Worm (Caenorhabditis elegans) whole organism, L4/young adult: ENCODE results near the gene F41H10.1.
"Not testable (repeated sequence)": the region's sequence is repeated elsewhere in the genome, so short reads cannot be mapped to it uniquely, and the experiment has no call there.

Experiments used
- W03F9.2 ChIP-seq: fragments of 150-350 bp; optimal IDR thresholded peaks from 2 replicates; lab custom pipeline; 2014; ENCODE audit warnings: missing biosample characterization, missing genetic modification characterization
- dao-5 ChIP-seq: sonication (generic microtip); optimal IDR thresholded peaks from 2 replicates; lab custom pipeline; 2016; ENCODE audit warnings: missing genotype, missing genetic modification characterization, moderate library complexity, missing compliant biosample characterization
- him-1 ChIP-seq: sonication (generic microtip); optimal IDR thresholded peaks from 2 replicates; lab custom pipeline; 2016; ENCODE audit warnings: missing genotype, missing genetic modification reagents, missing genetic modification characterization, missing compliant biosample characterization

The F41H10.1 gene

ce11 chrIV:5382609-5383008 is at the start of gene F41H10.1:
Gene F41H10.1 (plus strand): TSS chrIV:5382909.
- TF ChIP-seq W03F9.2 (no peak), dao-5 (no peak), him-1 (tag; lab: Kevin White, UChicago) (no peak)

DNA sequence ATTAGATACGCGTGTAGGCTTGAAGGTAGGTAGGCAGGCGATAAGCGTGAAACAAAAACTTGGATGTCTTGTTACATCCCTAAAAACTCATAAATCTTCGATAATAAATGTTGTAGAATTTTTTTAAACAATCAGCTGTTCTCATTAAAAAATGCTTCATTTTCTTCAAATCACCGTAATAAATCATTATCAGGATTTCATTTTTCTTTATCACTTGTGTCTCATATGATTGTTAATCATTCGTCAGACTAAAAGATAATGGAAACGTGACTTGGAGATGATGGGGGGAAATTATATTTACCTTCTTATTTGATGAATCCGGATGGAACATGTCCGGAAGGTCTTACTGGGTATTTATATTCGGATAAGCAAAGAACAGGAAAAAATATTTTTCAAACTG is 49.2 kb upstream of the F41H10.1 start:
- TF ChIP-seq W03F9.2, result no peak

DNA sequence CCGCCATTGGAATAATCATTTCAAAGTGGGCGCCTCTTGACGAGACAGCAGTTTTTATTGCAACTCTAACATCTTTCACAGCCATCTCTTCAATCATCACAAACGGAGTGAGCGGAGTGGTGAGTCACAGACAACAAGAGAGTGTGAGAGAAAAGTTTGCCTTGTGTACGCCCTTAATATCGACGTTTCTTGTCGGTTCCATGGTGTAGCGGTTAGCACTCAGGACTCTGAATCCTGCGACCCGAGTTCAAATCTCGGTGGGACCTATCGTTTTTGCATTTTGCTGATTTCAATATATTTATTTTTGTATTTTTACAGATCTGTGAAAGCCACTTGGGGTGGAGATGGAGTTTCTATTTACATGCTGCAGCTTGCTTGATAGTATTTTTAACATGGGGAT is 48.2 kb upstream of the F41H10.1 start:
- no peak for TF ChIP-seq him-1 (tag; lab: Kevin White, UChicago)
- TF ChIP-seq dao-5, result peak; percentile 22

DNA sequence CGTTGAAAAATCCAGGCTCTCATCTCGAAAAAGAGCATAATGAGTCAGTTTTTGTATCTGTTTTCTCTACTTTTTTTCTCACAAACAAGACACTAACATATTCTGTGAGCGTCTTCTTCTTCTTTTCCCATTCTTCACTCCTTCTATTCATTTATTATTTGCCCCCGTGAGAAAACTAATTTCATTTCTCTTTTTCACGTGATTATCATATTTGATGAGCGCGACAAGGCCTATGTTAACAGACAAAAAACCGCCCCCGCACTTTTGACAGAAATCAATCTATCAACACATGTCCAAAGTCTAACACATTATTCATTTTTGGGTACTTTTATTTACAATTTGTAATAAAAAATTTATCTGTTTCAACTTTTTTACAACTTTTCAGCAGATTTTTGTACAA is 45.1 kb upstream of the F41H10.1 start:
- TF ChIP-seq dao-5, result no peak
- no peak for TF ChIP-seq W03F9.2
- TF ChIP-seq him-1 (tag; lab: Kevin White, UChicago), result no peak

- TF ChIP-seq W03F9.2 (no peak), him-1 (tag; lab: Kevin White, UChicago) (no peak), dao-5 (no peak)
These were observed 43.5 kb upstream of the F41H10.1 start, which contains the start of gene Y4C6B.2 for ce11 chrIV:5339255-5339654. Gene Y4C6B.2 (plus strand): TSS chrIV:5339574.

- TF ChIP-seq W03F9.2 (peak; percentile 10), him-1 (tag; lab: Kevin White, UChicago) (no peak), dao-5 (no peak)
These were observed 38.5 kb upstream of the F41H10.1 start for ce11 chrIV:5344168-5344567.

DNA sequence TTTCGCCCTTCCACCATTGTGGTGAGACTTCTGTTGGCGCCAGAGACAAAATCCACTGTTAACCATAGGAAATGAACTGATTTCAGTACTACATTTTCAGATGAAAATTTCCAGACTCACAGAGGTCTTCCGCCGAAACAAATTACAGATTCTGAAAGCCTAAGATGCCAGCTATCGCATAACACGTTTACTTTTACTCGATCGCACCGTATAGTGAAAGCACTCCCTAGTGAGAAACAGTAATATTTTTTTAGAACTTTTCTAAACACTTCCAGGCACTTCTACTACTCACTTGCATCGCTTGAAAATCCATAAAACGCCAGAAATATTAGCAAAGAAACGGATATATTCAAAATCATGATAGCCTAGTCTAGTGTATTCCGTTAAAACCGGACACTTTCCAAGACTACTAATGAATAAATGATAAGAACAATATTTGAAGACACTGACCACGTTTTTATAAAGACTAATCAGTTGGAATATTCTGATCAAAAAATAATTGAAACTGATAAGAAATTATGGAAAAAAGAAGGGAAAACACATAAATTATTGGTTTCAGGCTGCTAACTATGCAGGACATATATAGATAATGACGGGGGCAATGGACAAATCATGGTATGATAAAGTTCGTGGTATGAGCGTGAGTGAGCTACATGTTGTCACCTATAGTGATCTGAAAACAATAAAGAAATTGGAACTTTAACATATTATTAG is 32.1 kb upstream of the F41H10.1 start, which contains the start of gene gba-4:
TSS of gene gba-4 (minus strand) at position 418 of the 714 bp plus-strand sequence.
- TF ChIP-seq W03F9.2; him-1 (tag; lab: Kevin White, UChicago); dao-5: not testable (repeated sequence)

DNA sequence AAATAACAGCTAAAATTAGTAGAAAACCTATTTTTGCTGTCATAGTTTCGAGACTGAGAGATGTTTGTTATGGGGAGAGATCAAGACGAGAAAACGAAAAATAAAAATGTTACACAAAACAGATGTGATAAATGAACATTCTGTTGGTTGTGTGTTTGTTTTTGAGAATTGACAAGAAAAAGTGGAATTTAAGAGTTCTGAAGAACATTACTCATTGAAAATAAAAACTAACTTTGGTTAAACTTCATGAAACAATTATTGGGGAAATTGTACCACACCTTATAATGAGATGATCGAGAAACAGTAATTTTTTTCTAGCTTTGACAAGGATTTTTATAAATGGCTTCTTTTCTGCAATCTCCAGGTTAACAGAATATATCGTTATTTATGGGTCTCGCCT is 29.3 kb upstream of the F41H10.1 start, which contains the start of gene Y4C6B.7:
TSS of gene Y4C6B.7 (minus strand) at position 101 of the 400 bp plus-strand sequence.
- TF ChIP-seq dao-5 (no peak), him-1 (tag; lab: Kevin White, UChicago) (no peak), W03F9.2 (no peak)

DNA sequence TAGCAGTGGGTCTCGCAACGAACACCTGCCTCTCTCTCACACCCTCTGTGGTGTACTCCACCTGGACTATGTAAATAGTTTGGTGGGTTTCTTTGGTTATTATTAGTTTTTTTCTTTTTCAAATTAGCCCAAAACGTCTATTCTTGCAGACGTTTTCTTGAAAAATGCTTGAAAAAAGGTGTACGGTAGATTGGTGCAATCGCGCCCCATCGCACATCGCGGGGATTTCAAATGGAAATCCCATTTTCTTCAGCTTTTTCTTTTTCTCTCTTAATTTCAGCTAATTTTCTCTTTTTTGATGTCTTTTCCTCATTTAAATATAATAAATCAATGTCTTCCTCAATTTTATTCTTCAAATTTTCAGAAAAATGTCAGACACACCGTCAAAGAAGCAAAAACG is 28.6 kb upstream of the F41H10.1 start, which contains the start of gene Y4C6B.1:
TSS of gene Y4C6B.1 (plus strand) at position 365 of the 400 bp plus-strand sequence.
- TF ChIP-seq W03F9.2 (no peak), him-1 (tag; lab: Kevin White, UChicago) (no peak), dao-5 (no peak)

DNA sequence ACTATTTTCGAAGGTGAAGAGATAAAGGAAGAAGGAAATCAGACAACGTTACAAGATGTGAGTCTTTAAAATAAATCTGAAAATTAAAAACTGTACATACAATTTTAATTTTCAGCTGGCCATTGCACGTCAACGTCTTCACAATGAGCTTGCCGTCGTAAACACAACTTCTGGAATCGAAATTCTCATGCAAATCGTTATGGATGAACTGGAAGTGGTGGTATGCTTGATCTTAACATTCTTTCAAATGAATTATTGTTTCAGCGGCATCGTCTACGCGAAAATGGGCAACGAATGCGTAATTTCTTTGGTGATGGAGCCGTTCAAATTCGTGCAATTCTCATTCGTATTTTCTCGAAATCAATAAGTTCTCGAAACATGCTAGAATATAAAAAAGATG is 28.1 kb upstream of the F41H10.1 start:
- TF ChIP-seq W03F9.2, result no peak
- TF ChIP-seq him-1 (tag; lab: Kevin White, UChicago), result no peak
- no peak for TF ChIP-seq dao-5

DNA sequence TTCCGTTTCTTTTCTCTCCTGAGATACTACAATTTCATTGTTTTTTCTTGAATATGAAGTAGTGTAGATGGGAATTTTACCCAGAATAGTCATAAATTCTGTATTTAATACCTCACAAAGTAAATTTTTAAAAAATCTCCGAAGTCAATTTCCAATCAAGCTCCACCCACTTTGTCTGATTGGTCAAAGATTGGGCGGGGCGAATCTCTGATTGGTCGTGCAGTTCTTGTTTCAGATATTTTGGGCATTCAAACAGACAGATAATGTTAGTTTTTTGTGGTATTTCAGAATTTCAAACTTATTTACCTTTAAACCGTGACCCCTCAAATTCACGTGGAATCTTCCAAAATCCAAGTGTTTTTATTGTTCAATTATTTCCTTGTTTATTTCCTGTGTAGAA is 22.2 kb upstream of the F41H10.1 start, which contains the start of gene F41H10.5:
TSS of gene F41H10.5 (plus strand) at position 375 of the 400 bp plus-strand sequence.
- TF ChIP-seq dao-5, result no peak
- TF ChIP-seq W03F9.2, result no peak
- TF ChIP-seq him-1 (tag; lab: Kevin White, UChicago), result no peak

- TF ChIP-seq him-1 (tag; lab: Kevin White, UChicago) (no peak), W03F9.2 (peak; percentile 94), dao-5 (no peak)
These were observed 18.5 kb upstream of the F41H10.1 start, which contains the start of the genes hda-6 and F41H10.4 for ce11 chrIV:5364135-5364609. Gene hda-6 (minus strand): TSS chrIV:5364306. Gene F41H10.4 (plus strand): TSS chrIV:5364559.

- TF ChIP-seq dao-5, result no peak
These were observed 16.1 kb upstream of the F41H10.1 start, which contains the start of gene sand-1 for ce11 chrIV:5366567-5366966. Gene sand-1 (plus strand): TSS chrIV:5366867.

ce11 chrIV:5367899-5368298 is 14.8 kb upstream of the F41H10.1 start:
- no peak for TF ChIP-seq dao-5
- TF ChIP-seq W03F9.2, result no peak
- TF ChIP-seq him-1 (tag; lab: Kevin White, UChicago), result no peak

- TF ChIP-seq dao-5 (no peak), W03F9.2 (peak; percentile 46)
These were observed 13.8 kb upstream of the F41H10.1 start for ce11 chrIV:5368860-5369259.
